Worm (Caenorhabditis elegans): ENCODE results near the gene W01C9.2.

ce11 chrII:8499021-8499420 lies 37.1 kb upstream of the W01C9.2 start:
- TF ChIP-seq mdt-29 (GFP tag; IDR thresholded peaks at IDR 0.05) (no peak), unc-130 (GFP tag; optimal IDR thresholded peaks at IDR 0.05) (no peak), tag-97 (GFP tag; IDR thresholded peaks at IDR 0.05) (no peak), egl-27 (tag; optimal IDR thresholded peaks at IDR 0.05) (no peak), ces-1 (GFP tag; optimal IDR thresholded peaks at IDR 0.05) (no peak)
